Worm (Caenorhabditis elegans) whole organism, late embryonic: ENCODE results near the gene ZK892.5.

Experiments
- F13H6.1 ChIP-seq: sonication (generic microtip); optimal IDR thresholded peaks from 2 replicates; lab custom pipeline; 2016; ENCODE audit warnings: missing genetic modification characterization, missing compliant biosample characterization
- K09A11.1 ChIP-seq: sonication (generic microtip); optimal IDR thresholded peaks from 2 replicates; lab custom pipeline; 2017; ENCODE audit warnings: antibody characterized with exemption, mild to moderate bottlenecking, missing genetic modification characterization, missing compliant biosample characterization; ENCODE audit not compliant: insufficient read depth
- Y22D7AL.16 ChIP-seq: sonication (generic microtip); optimal IDR thresholded peaks from 2 replicates; lab custom pipeline; 2016; ENCODE audit warnings: missing genetic modification characterization, missing compliant biosample characterization
- ahr-1 ChIP-seq: sonication (generic microtip); optimal IDR thresholded peaks from 2 replicates; lab custom pipeline; 2016; ENCODE audit warnings: missing genetic modification characterization, missing compliant biosample characterization
- ceh-14 ChIP-seq: sonication (generic microtip); optimal IDR thresholded peaks from 2 replicates; lab custom pipeline; 2016; ENCODE audit warnings: missing genotype, missing genetic modification characterization, missing compliant biosample characterization
- dmd-4 ChIP-seq: sonication (generic microtip); optimal IDR thresholded peaks from 2 replicates; lab custom pipeline; 2016; ENCODE audit warnings: borderline replicate concordance, missing genetic modification characterization, missing compliant biosample characterization
- elt-2 ChIP-seq: sonication (generic microtip); optimal IDR thresholded peaks from 2 replicates; lab custom pipeline; 2016; ENCODE audit warnings: missing genetic modification reagents, missing genetic modification characterization, missing compliant biosample characterization
- eyg-1 ChIP-seq: sonication (generic microtip); optimal IDR thresholded peaks from 2 replicates; lab custom pipeline; 2016; ENCODE audit warnings: missing genotype, missing genetic modification characterization, missing compliant biosample characterization
- fax-1 ChIP-seq: sonication (generic microtip); optimal IDR thresholded peaks from 2 replicates; lab custom pipeline; 2016; ENCODE audit warnings: missing genotype, missing genetic modification characterization, missing compliant biosample characterization
- fkh-10 ChIP-seq: fragments of 150-350 bp; optimal IDR thresholded peaks from 2 replicates; lab custom pipeline; 2014; ENCODE audit warnings: missing biosample characterization, missing genetic modification reagents, missing genetic modification characterization
- gmeb-2 ChIP-seq: sonication (generic microtip); optimal IDR thresholded peaks from 2 replicates; lab custom pipeline; 2016; ENCODE audit warnings: missing genetic modification characterization, inconsistent platforms, missing compliant biosample characterization
- madf-2 ChIP-seq: sonication (generic microtip); optimal IDR thresholded peaks from 2 replicates; lab custom pipeline; 2017; ENCODE audit warnings: missing genetic modification characterization, missing compliant biosample characterization
- nhr-11 ChIP-seq: fragments of 150-350 bp; optimal IDR thresholded peaks from 2 replicates; lab custom pipeline; 2014; ENCODE audit warnings: missing biosample characterization, missing genetic modification characterization
- nhr-232 ChIP-seq: sonication (generic microtip); optimal IDR thresholded peaks from 2 replicates; lab custom pipeline; 2016; ENCODE audit warnings: missing genetic modification characterization, missing compliant biosample characterization
- odd-2 ChIP-seq: sonication (generic microtip); optimal IDR thresholded peaks from 2 replicates; lab custom pipeline; 2017; ENCODE audit warnings: antibody characterized with exemption, mild to moderate bottlenecking, missing genetic modification characterization, missing compliant biosample characterization
- pag-3 ChIP-seq: sonication (generic microtip); optimal IDR thresholded peaks from 2 replicates; lab custom pipeline; 2016; ENCODE audit warnings: missing compliant biosample characterization, missing genetic modification characterization, borderline replicate concordance
- unc-42 ChIP-seq: sonication (generic microtip); optimal IDR thresholded peaks from 2 replicates; lab custom pipeline; 2016; ENCODE audit warnings: missing genotype, missing genetic modification characterization, missing compliant biosample characterization

Gene ZK892.5

DNA sequence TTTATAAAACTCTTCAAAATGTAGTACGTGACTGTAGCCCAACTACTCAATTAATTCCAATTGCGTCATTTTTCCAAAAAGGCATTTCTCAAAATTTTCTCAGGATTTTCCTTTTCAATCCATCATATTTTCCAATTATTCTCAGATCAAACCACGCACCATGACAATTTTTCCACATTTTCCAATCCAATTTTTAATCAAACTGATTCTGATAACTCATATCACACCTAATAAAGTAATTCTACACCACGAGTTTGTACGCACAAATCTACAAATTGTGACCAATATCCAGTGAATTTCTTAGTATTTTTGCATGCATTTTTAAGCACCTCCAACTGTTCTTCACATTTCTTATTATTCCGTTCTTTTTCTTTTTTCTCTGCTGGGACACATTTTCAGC lies 43.5 kb downstream of the ZK892.5 start:
- TF ChIP-seq dmd-4 = no peak
- TF ChIP-seq F13H6.1 (tag; lab: Kevin White, UChicago) = no peak
- TF ChIP-seq K09A11.1 = no peak
- TF ChIP-seq unc-42 (tag; lab: Kevin White, UChicago) = no peak
- TF ChIP-seq ahr-1 (tag; lab: Kevin White, UChicago) = no peak
- TF ChIP-seq pag-3 (tag; lab: Kevin White, UChicago) = no peak
- TF ChIP-seq fkh-10 (GFP tag; lab: Kevin White, UChicago) = no peak
- no peak for TF ChIP-seq nhr-11 (tag; lab: Kevin White, UChicago)

DNA sequence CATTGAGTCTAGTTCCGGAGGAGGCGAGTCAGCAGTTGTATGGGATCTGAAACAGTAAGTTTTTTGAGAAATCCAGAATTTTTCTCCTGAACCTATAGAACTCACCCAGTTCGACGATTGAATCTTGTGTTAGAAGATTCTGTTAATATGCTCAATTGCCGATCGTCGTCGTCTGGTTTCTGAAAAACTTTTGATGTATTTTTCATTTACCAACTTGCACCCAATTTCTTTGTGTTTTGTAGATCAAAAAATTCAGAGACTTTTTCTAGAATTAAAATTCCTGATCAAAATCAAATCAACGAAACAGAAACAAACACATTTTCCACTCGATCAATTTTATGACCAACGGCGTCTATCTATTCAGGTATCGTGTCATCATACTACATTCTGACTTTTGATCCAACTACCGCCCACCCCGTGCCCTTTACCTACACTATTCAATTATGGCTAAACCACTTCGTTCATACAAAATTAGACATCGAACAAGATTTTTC lies 48.6 kb downstream of the ZK892.5 start, which contains the start of gene C18D1.2:
Gene C18D1.2 (plus strand): TSS at position 444 of the 494 bp plus-strand sequence.
- TF ChIP-seq ceh-14 (tag; lab: Kevin White, UChicago) (no peak), nhr-232 (tag; lab: Kevin White, UChicago) (no peak), ahr-1 (tag; lab: Kevin White, UChicago) (no peak), gmeb-2 (tag; lab: Kevin White, UChicago) (no peak), Y22D7AL.16 (no peak), odd-2 (tag; lab: Kevin White, UChicago) (no peak), fax-1 (tag; lab: Kevin White, UChicago) (no peak), eyg-1 (tag; lab: Kevin White, UChicago) (no peak), madf-2 (tag; lab: Kevin White, UChicago) (no peak), elt-2 (no peak)
- TF ChIP-seq, all 69 proteins: peak for 0
